Fruit fly (Drosophila melanogaster) whole organism, embryonic: ENCODE data around the gene Phae1.

Experiments
- Bgb ChIP-seq: fragments of 200-800 bp; sonication (Bioruptor generic); IDR thresholded peaks from 2 replicates; pipeline ENCODE4 v1.3.6; 2022; ENCODE audit warnings: missing biosample characterization, missing genetic modification characterization; ENCODE audit not compliant: partially characterized antibody
- CG10654 ChIP-seq: fragments of 200-800 bp; sonication (Bioruptor generic); optimal IDR thresholded peaks from 2 replicates; lab custom pipeline; 2016; ENCODE audit warnings: missing biosample characterization, missing genetic modification characterization
- CG11456 ChIP-seq: fragments of 200-800 bp; sonication (Bioruptor generic); IDR thresholded peaks from 3 replicates; pipeline ENCODE4 v1.3.6; 2022; ENCODE audit warnings: missing biosample characterization, missing genetic modification characterization
- CG11695 ChIP-seq: fragments of 200-800 bp; sonication (Bioruptor generic); IDR thresholded peaks from 3 replicates; pipeline ENCODE4 v1.3.6; 2022; ENCODE audit warnings: missing biosample characterization, missing genetic modification characterization
- CG12104 ChIP-seq: fragments of 200-800 bp; sonication (Bioruptor generic); optimal IDR thresholded peaks from 3 replicates; lab custom pipeline; 2016; ENCODE audit warnings: missing biosample characterization, missing genetic modification characterization
- CG12236 ChIP-seq: fragments of 200-800 bp; sonication (Bioruptor generic); optimal IDR thresholded peaks from 2 replicates; lab custom pipeline; 2016; ENCODE audit warnings: missing biosample characterization, missing genetic modification characterization
- CG15479 ChIP-seq: fragments of 200-800 bp; sonication (Bioruptor generic); optimal IDR thresholded peaks from 3 replicates; lab custom pipeline; 2019; ENCODE audit warnings: missing biosample characterization, mild to moderate bottlenecking, missing genetic modification characterization, moderate library complexity
- CG15696 ChIP-seq: fragments of 200-800 bp; sonication (Bioruptor generic); optimal IDR thresholded peaks from 2 replicates; lab custom pipeline; 2019; ENCODE audit warnings: missing biosample characterization, mild to moderate bottlenecking, missing genetic modification characterization, moderate library complexity
- CG1647 ChIP-seq: fragments of 200-800 bp; sonication (Bioruptor generic); optimal IDR thresholded peaks from 3 replicates; lab custom pipeline; 2016; ENCODE audit warnings: missing biosample characterization, missing genetic modification characterization
- CG17361 ChIP-seq: fragments of 200-800 bp; sonication (Bioruptor generic); IDR thresholded peaks from 3 replicates; pipeline ENCODE4 v1.3.6; 2022; ENCODE audit warnings: missing biosample characterization, missing genetic modification characterization
- CG1792 ChIP-seq: fragments of 200-800 bp; sonication (Bioruptor generic); optimal IDR thresholded peaks from 2 replicates; lab custom pipeline; 2016; ENCODE audit warnings: missing biosample characterization, missing genetic modification characterization
- CG2875 ChIP-seq: fragments of 200-800 bp; sonication (Bioruptor generic); optimal IDR thresholded peaks from 2 replicates; lab custom pipeline; 2017; ENCODE audit warnings: missing biosample characterization, mild to moderate bottlenecking, missing genetic modification characterization, missing genetic modification reagents
- CG32772 ChIP-seq: fragments of 200-800 bp; sonication (Bioruptor generic); IDR thresholded peaks from 2 replicates; pipeline ENCODE4 v1.3.6; 2022; ENCODE audit warnings: missing biosample characterization, missing genetic modification characterization
- CG42726 ChIP-seq: fragments of 200-800 bp; sonication (Bioruptor generic); IDR thresholded peaks from 2 replicates; pipeline ENCODE4 v1.3.6; 2022; ENCODE audit warnings: missing biosample characterization, missing genetic modification characterization; ENCODE audit not compliant: partially characterized antibody
- CG4617 ChIP-seq: fragments of 200-800 bp; sonication (Bioruptor generic); optimal IDR thresholded peaks from 3 replicates; lab custom pipeline; 2016; ENCODE audit warnings: missing biosample characterization, missing genetic modification characterization, borderline replicate concordance
- CG7987 ChIP-seq: fragments of 200-800 bp; sonication (Bioruptor generic); optimal IDR thresholded peaks from 2 replicates; lab custom pipeline; 2018; ENCODE audit warnings: missing biosample characterization, mild to moderate bottlenecking, missing genetic modification characterization, moderate library complexity
- CG9437 ChIP-seq: fragments of 200-800 bp; sonication (Bioruptor generic); optimal IDR thresholded peaks from 2 replicates; lab custom pipeline; 2018; ENCODE audit warnings: missing biosample characterization, mild to moderate bottlenecking, missing genetic modification characterization
- CG9609 ChIP-seq: fragments of 200-800 bp; sonication (Bioruptor generic); optimal IDR thresholded peaks from 3 replicates; lab custom pipeline; 2016; ENCODE audit warnings: missing biosample characterization, missing genetic modification characterization
- Chrac-16 ChIP-seq: fragments of 200-800 bp; sonication (Bioruptor generic); optimal IDR thresholded peaks from 3 replicates; lab custom pipeline; 2016; ENCODE audit warnings: missing biosample characterization, missing genetic modification characterization
- D ChIP-seq, 2 experiments: fragments of 200-800 bp in 1 of 2; fragments of >200 bp in 1 of 2; sonication (Bioruptor generic) in 1 of 2; optimal IDR thresholded peaks; 2 replicates in 1 of 2; 3 replicates in 1 of 2; lab custom pipeline; 2017; ENCODE audit warnings: mild to moderate bottlenecking in 1 of 2, missing biosample characterization in 1 of 2, missing genetic modification characterization in 1 of 2, missing genetic modification reagents in 1 of 2
- Dref ChIP-seq: fragments of 200-800 bp; sonication (Bioruptor generic); IDR thresholded peaks from 2 replicates; pipeline ENCODE4 v1.3.6; 2022; ENCODE audit warnings: missing biosample characterization, missing genetic modification characterization
- Hr39 ChIP-seq: fragments of >200 bp; optimal IDR thresholded peaks from 2 replicates; lab custom pipeline; 2017
- MESR4 ChIP-seq: fragments of 200-800 bp; sonication (Bioruptor generic); optimal IDR thresholded peaks from 2 replicates; lab custom pipeline; 2018; ENCODE audit warnings: missing biosample characterization, mild to moderate bottlenecking, missing genetic modification characterization, moderate library complexity
- Tbp ChIP-seq: fragments of >200 bp; optimal IDR thresholded peaks from 2 replicates; lab custom pipeline; 2018; ENCODE audit warnings: missing biosample characterization, missing genetic modification characterization
- ash1 ChIP-seq: fragments of 200-800 bp; sonication (Bioruptor generic); optimal IDR thresholded peaks from 2 replicates; lab custom pipeline; 2018; ENCODE audit warnings: missing biosample characterization, mild to moderate bottlenecking, missing genetic modification characterization
- caup ChIP-seq: fragments of 200-800 bp; sonication (Bioruptor generic); optimal IDR thresholded peaks from 3 replicates; lab custom pipeline; 2017; ENCODE audit warnings: missing biosample characterization, mild to moderate bottlenecking, missing genetic modification characterization, moderate library complexity; ENCODE audit not compliant: severe bottlenecking
- crp ChIP-seq, 2 experiments: fragments of 200-800 bp; sonication (Bioruptor generic); optimal IDR thresholded peaks; 2 replicates in 1 of 2; 3 replicates in 1 of 2; lab custom pipeline; 2017; ENCODE audit warnings: missing biosample characterization in 2 of 2, missing genetic modification characterization in 2 of 2, mild to moderate bottlenecking in 1 of 2, moderate library complexity in 1 of 2
- ftz-f1 ChIP-seq: fragments of 200-800 bp; sonication (Bioruptor generic); optimal IDR thresholded peaks from 2 replicates; lab custom pipeline; 2016; ENCODE audit warnings: missing biosample characterization, missing genetic modification characterization
- gfzf ChIP-seq: fragments of 200-800 bp; sonication (Bioruptor generic); optimal IDR thresholded peaks from 2 replicates; lab custom pipeline; 2016; ENCODE audit warnings: missing biosample characterization, mild to moderate bottlenecking, missing genetic modification characterization, moderate library complexity
- gro ChIP-seq: fragments of 200-800 bp; sonication (Bioruptor generic); optimal IDR thresholded peaks from 2 replicates; lab custom pipeline; 2016; ENCODE audit warnings: missing biosample characterization, missing genetic modification characterization
- hbn ChIP-seq: fragments of 200-800 bp; sonication (Bioruptor generic); IDR thresholded peaks from 2 replicates; pipeline ENCODE4 v1.3.6; 2022; ENCODE audit warnings: missing biosample characterization, missing genetic modification characterization; ENCODE audit not compliant: partially characterized antibody
- her ChIP-seq: fragments of 200-800 bp; sonication (Bioruptor generic); optimal IDR thresholded peaks from 2 replicates; lab custom pipeline; 2016; ENCODE audit warnings: missing biosample characterization, missing genetic modification characterization
- hth ChIP-seq: fragments of >200 bp; optimal IDR thresholded peaks from 2 replicates; lab custom pipeline; 2017; ENCODE audit warnings: inconsistent platforms
- ken ChIP-seq: fragments of 200-800 bp; sonication (Bioruptor generic); IDR thresholded peaks from 3 replicates; pipeline ENCODE4 v1.3.6; 2022; ENCODE audit warnings: missing biosample characterization, missing genetic modification characterization
- knrl ChIP-seq: fragments of 200-800 bp; sonication (Bioruptor generic); IDR thresholded peaks from 3 replicates; pipeline ENCODE4 v1.3.6; 2022; ENCODE audit warnings: missing biosample characterization, missing genetic modification characterization; ENCODE audit not compliant: partially characterized antibody
- mld ChIP-seq: fragments of 200-800 bp; sonication (Bioruptor generic); IDR thresholded peaks from 3 replicates; pipeline ENCODE4 v1.3.6; 2022; ENCODE audit warnings: missing biosample characterization, missing genetic modification characterization; ENCODE audit not compliant: partially characterized antibody
- pan ChIP-seq, 4 experiments: fragments of >200 bp in 3 of 4; fragments of 200-800 bp in 1 of 4; sonication (Bioruptor generic) in 1 of 4; optimal IDR thresholded peaks in 3 of 4; IDR thresholded peaks in 1 of 4; 2 replicates each; pipeline versions ENCODE4 v1.3.6 to Lab custom; 2017 to 2022; ENCODE audit warnings: missing biosample characterization in 2 of 4, missing genetic modification characterization in 2 of 4, mixed read lengths in 1 of 4
- peb ChIP-seq: fragments of 200-800 bp; sonication (Bioruptor generic); IDR thresholded peaks from 2 replicates; pipeline ENCODE4 v1.3.6; 2022; ENCODE audit warnings: missing biosample characterization, missing genetic modification characterization
- ranshi ChIP-seq: fragments of 200-800 bp; sonication (Bioruptor generic); IDR thresholded peaks from 2 replicates; pipeline ENCODE4 v1.3.6; 2022; ENCODE audit warnings: missing biosample characterization, missing genetic modification characterization
- rib ChIP-seq: fragments of 200-800 bp; sonication (Bioruptor generic); IDR thresholded peaks from 2 replicates; pipeline ENCODE4 v1.3.6; 2022; ENCODE audit warnings: missing biosample characterization, missing genetic modification characterization
- row ChIP-seq: fragments of 200-800 bp; sonication (Bioruptor generic); IDR thresholded peaks from 3 replicates; pipeline ENCODE4 v1.3.6; 2022; ENCODE audit warnings: missing biosample characterization, missing genetic modification characterization
- salm ChIP-seq: fragments of 200-800 bp; sonication (Bioruptor generic); optimal IDR thresholded peaks from 2 replicates; lab custom pipeline; 2018; ENCODE audit warnings: missing biosample characterization, mild to moderate bottlenecking, missing genetic modification characterization
- sens ChIP-seq: fragments of 200-800 bp; sonication (Bioruptor generic); peaks from one replicate; lab custom pipeline; 2016; ENCODE audit warnings: missing biosample characterization, missing genetic modification characterization
- shn ChIP-seq: fragments of 200-800 bp; sonication (Bioruptor generic); optimal IDR thresholded peaks from 3 replicates; lab custom pipeline; 2016; ENCODE audit warnings: missing biosample characterization, missing genetic modification characterization
- sima ChIP-seq: fragments of 200-800 bp; sonication (Bioruptor generic); optimal IDR thresholded peaks from 2 replicates; lab custom pipeline; 2016; ENCODE audit warnings: missing biosample characterization, missing genetic modification characterization
- tio ChIP-seq: fragments of 200-800 bp; sonication (Bioruptor generic); optimal IDR thresholded peaks from 2 replicates; lab custom pipeline; 2017; ENCODE audit warnings: missing biosample characterization, missing genetic modification characterization, inconsistent platforms
- tna ChIP-seq: fragments of 200-800 bp; sonication (Bioruptor generic); IDR thresholded peaks from 2 replicates; pipeline ENCODE4 v1.3.6; 2022; ENCODE audit warnings: missing biosample characterization, missing genetic modification characterization; ENCODE audit not compliant: partially characterized antibody
- trem ChIP-seq: fragments of 200-800 bp; optimal IDR thresholded peaks from 3 replicates; lab custom pipeline; 2019; ENCODE audit warnings: missing biosample characterization, mild to moderate bottlenecking, missing genetic modification characterization, moderate library complexity

The Phae1 gene

DNA sequence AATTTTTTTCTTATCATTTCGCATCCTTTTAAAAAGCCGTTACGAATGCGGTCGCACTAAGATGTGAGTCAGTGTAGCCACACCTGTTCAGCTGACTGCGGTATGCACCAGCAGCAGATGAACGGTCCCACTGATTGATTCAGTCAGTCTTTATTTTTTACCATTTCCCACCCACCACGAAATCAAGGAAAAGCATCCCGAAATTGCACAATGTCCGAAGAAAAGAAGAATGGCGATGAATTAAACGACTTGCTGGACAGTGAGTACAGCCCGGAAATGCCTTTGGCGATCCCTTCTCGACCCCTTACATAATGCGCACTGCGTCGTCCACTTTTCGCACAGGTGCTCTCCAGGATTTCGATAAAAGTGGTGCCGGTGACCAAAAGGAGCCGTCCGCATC lies 15.6 kb upstream of the Phae1 start (continued):
- no peak for TF ChIP-seq CG17361
- peak; percentile 8; the same call in 1 of the 2 replicates for TF ChIP-seq CG42726
- no peak for TF ChIP-seq mld (GFP tag; lab: Robert Waterston, UW)
- TF ChIP-seq Bgb (GFP tag; lab: Robert Waterston, UW): peak; percentile 56
- TF ChIP-seq CG1647 (GFP tag; lab: Kevin White, UChicago): no peak
- TF ChIP-seq tna (GFP tag; lab: Robert Waterston, UW): peak; percentile 47; the same call in 1 of the 2 replicates
- no peak for TF ChIP-seq hbn (GFP tag; lab: Robert Waterston, UW)

DNA sequence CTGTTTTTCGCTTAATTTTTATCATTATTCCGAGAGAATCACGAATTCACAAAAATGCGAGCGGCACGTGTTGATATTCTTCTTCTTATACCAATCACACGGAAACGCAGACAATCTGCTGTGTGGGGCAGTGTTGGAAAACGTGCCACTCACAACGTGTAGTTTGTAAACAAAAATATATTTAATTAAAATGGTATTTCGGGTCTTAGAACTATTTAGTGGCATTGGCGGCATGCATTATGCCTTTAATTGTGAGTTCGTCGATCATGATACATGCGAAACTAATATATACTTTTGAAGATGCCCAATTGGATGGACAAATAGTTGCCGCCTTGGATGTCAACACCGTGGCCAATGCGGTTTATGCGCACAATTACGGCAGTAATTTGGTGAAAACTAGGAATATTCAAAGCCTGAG lies 12.8 kb upstream of the Phae1 start, which contains the start of the genes CG6712 and Mt2:
TSS of gene CG6712 (minus strand) at position 116 of the 418 bp plus-strand sequence.
TSS of gene Mt2 (plus strand) at position 130 of the 418 bp plus-strand sequence.
- TF ChIP-seq CG9437 (GFP tag; lab: Kevin White, UChicago) (no peak), ash1 (GFP tag; lab: Kevin White, UChicago) (no peak), Hr39 (no peak), CG32772 (GFP tag; lab: Robert Waterston, UW) (no peak), CG7987 (GFP tag; lab: Kevin White, UChicago) (peak; percentile 5), CG11456 (GFP tag; lab: Robert Waterston, UW) (peak; percentile 18; the same call in 1 of the 3 replicates), CG9609 (GFP tag; lab: Kevin White, UChicago) (no peak), CG11695 (GFP tag; lab: Robert Waterston, UW) (peak; percentile 30; the same call in 1 of the 3 replicates), CG2875 (GFP tag; lab: Kevin White, UChicago) (no peak), CG4617 (peak; percentile 44), Chrac-16 (GFP tag; lab: Kevin White, UChicago) (no peak), ranshi (GFP tag; lab: Robert Waterston, UW) (no peak), CG15696 (tag; lab: Kevin White, UChicago) (no peak), crp (GFP tag; optimal IDR thresholded peaks at IDR 0.05; lab: Kevin White, UChicago) (peak in 1 of 2 experiments; percentile 67), D (optimal IDR thresholded peaks at IDR 0.05; lab: Kevin White, UChicago) (no peak), D (GFP tag; optimal IDR thresholded peaks at IDR 0.05; lab: Kevin White, UChicago) (no peak), pan (optimal IDR thresholded peaks at IDR 0.05; lab: Kevin White, UChicago) (no peak), pan (GFP tag; optimal IDR thresholded peaks at IDR 0.05 in 1 of 2, IDR thresholded peaks at IDR 0.05 in 1 of 2) (no peak), CG12104 (GFP tag; lab: Kevin White, UChicago) (no peak), peb (GFP tag; lab: Robert Waterston, UW) (no peak), Dref (0 out of 2 replicates have a peak, but pooled peaks have one; percentile 33), gro (GFP tag; lab: Kevin White, UChicago) (peak; percentile 13), CG10654 (no peak), trem (peak; percentile 0), sens (GFP tag; lab: Kevin White, UChicago) (peak; percentile 88), sima (no peak), tio (GFP tag; lab: Kevin White, UChicago) (no peak), CG42726 (no peak), row (GFP tag; lab: Robert Waterston, UW) (0 out of 3 replicates have a peak, but pooled peaks have one; percentile 17), Tbp (GFP tag; lab: Kevin White, UChicago) (no peak), CG1792 (no peak), shn (GFP tag; lab: Kevin White, UChicago) (no peak), salm (tag; lab: Kevin White, UChicago) (no peak), her (GFP tag; lab: Kevin White, UChicago) (no peak), knrl (no peak), ftz-f1 (GFP tag; lab: Kevin White, UChicago) (no peak), CG15479 (GFP tag; lab: Kevin White, UChicago) (no peak), rib (GFP tag; lab: Robert Waterston, UW) (peak; percentile 38; the same call in 1 of the 2 replicates), CG12236 (no peak), gfzf (GFP tag; lab: Kevin White, UChicago) (peak; percentile 11), ken (GFP tag; lab: Robert Waterston, UW) (no peak), MESR4 (peak; percentile 71), caup (GFP tag; lab: Kevin White, UChicago) (peak; percentile 30), hth (no peak)
